Fruit fly (Drosophila melanogaster) whole organism, embryonic: ENCODE data around the gene S6KL.

Source experiments
- Abd-B ChIP-seq: fragments of 200-800 bp; sonication (Bioruptor generic); optimal IDR thresholded peaks from 2 replicates; lab custom pipeline; 2018; ENCODE audit warnings: missing biosample characterization, mild to moderate bottlenecking, missing genetic modification characterization, moderate library complexity
- Awh ChIP-seq: fragments of 200-800 bp; sonication (Bioruptor generic); IDR thresholded peaks from 2 replicates; pipeline ENCODE4, ENCODE4 v1.3.6; 2022; ENCODE audit warnings: missing biosample characterization, missing genetic modification characterization
- BEAF-32 ChIP-seq: fragments of 200-800 bp; sonication (Bioruptor generic); optimal IDR thresholded peaks from 3 replicates; lab custom pipeline; 2017; ENCODE audit warnings: missing biosample characterization, missing genetic modification characterization, mild to moderate bottlenecking, moderate library complexity, missing genetic modification reagents
- CG10321 ChIP-seq: fragments of 200-800 bp; sonication (Bioruptor generic); IDR thresholded peaks from 2 replicates; pipeline ENCODE4 v1.3.6; 2022; ENCODE audit warnings: missing biosample characterization, missing genetic modification characterization
- CG11398 ChIP-seq: fragments of 200-800 bp; sonication (Bioruptor generic); optimal IDR thresholded peaks from 2 replicates; lab custom pipeline; 2016; ENCODE audit warnings: missing biosample characterization, missing genetic modification characterization
- CG11695 ChIP-seq: fragments of 200-800 bp; sonication (Bioruptor generic); IDR thresholded peaks from 3 replicates; pipeline ENCODE4 v1.3.6; 2022; ENCODE audit warnings: missing biosample characterization, missing genetic modification characterization
- CG13624 ChIP-seq: fragments of 200-800 bp; sonication (Bioruptor generic); optimal IDR thresholded peaks from 2 replicates; lab custom pipeline; 2016; ENCODE audit warnings: missing biosample characterization, missing genetic modification characterization
- CG14441 ChIP-seq: fragments of 200-800 bp; sonication (Bioruptor generic); IDR thresholded peaks from 2 replicates; pipeline ENCODE4 v1.3.6; 2022; ENCODE audit warnings: missing biosample characterization, missing genetic modification characterization
- CG16779 ChIP-seq: fragments of 200-800 bp; sonication (Bioruptor generic); IDR thresholded peaks from 2 replicates; pipeline ENCODE4 v1.3.6; 2022; ENCODE audit warnings: missing biosample characterization, missing genetic modification characterization
- CG2202 ChIP-seq: fragments of 200-800 bp; sonication (Bioruptor generic); optimal IDR thresholded peaks from 2 replicates; lab custom pipeline; 2018; ENCODE audit warnings: missing biosample characterization, mild to moderate bottlenecking, missing genetic modification characterization
- CG2678 ChIP-seq: fragments of 200-800 bp; sonication (Bioruptor generic); optimal IDR thresholded peaks from 3 replicates; lab custom pipeline; 2019; ENCODE audit warnings: missing biosample characterization, mild to moderate bottlenecking, missing genetic modification characterization, moderate library complexity
- CG32767 ChIP-seq: fragments of 200-800 bp; sonication (Bioruptor generic); IDR thresholded peaks from 2 replicates; pipeline ENCODE4 v1.3.6; 2022; ENCODE audit warnings: missing biosample characterization, missing genetic modification characterization
- CG43689 ChIP-seq: fragments of 200-800 bp; sonication (Bioruptor generic); IDR thresholded peaks from 2 replicates; pipeline ENCODE4 v1.3.6; 2022; ENCODE audit warnings: missing biosample characterization, missing genetic modification characterization
- CG4707 ChIP-seq: fragments of 200-800 bp; sonication (Bioruptor generic); optimal IDR thresholded peaks from 2 replicates; lab custom pipeline; 2018; ENCODE audit warnings: missing biosample characterization, mild to moderate bottlenecking, missing genetic modification characterization, moderate library complexity
- CG5245 ChIP-seq: fragments of 200-800 bp; sonication (Bioruptor generic); optimal IDR thresholded peaks from 3 replicates; lab custom pipeline; 2016; ENCODE audit warnings: missing biosample characterization, missing genetic modification characterization
- CG6791 ChIP-seq: fragments of 200-800 bp; sonication (Bioruptor generic); IDR thresholded peaks from 3 replicates; pipeline ENCODE4 v1.3.6; 2022; ENCODE audit warnings: missing biosample characterization, missing genetic modification characterization; ENCODE audit not compliant: partially characterized antibody
- CG6813 ChIP-seq: fragments of 200-800 bp; sonication (Bioruptor generic); optimal IDR thresholded peaks from 2 replicates; lab custom pipeline; 2017; ENCODE audit warnings: missing biosample characterization, missing genetic modification characterization, mild to moderate bottlenecking, moderate library complexity, missing genetic modification reagents
- CG8281 ChIP-seq: fragments of 200-800 bp; sonication (Bioruptor generic); optimal IDR thresholded peaks from 2 replicates; lab custom pipeline; 2018; ENCODE audit warnings: missing biosample characterization, mild to moderate bottlenecking, missing genetic modification characterization, moderate library complexity
- CG8388 ChIP-seq: fragments of 200-800 bp; sonication (Bioruptor generic); optimal IDR thresholded peaks from 2 replicates; lab custom pipeline; 2019; ENCODE audit warnings: missing biosample characterization, mild to moderate bottlenecking, missing genetic modification characterization, moderate library complexity
- CG8765 ChIP-seq: fragments of 200-800 bp; sonication (Bioruptor generic); IDR thresholded peaks from 2 replicates; pipeline ENCODE4 v1.3.6; 2022; ENCODE audit warnings: missing biosample characterization, missing genetic modification characterization
- CkIIα-i1 ChIP-seq: fragments of 200-800 bp; sonication (Bioruptor generic); IDR thresholded peaks from 2 replicates; pipeline ENCODE4 v1.3.6; 2022; ENCODE audit warnings: missing biosample characterization, missing genetic modification characterization
- Drgx ChIP-seq: fragments of 200-800 bp; sonication (Bioruptor generic); IDR thresholded peaks from 2 replicates; pipeline ENCODE4 v1.3.6; 2022; ENCODE audit warnings: missing biosample characterization, missing genetic modification characterization
- Hey ChIP-seq: fragments of 200-800 bp; sonication (Bioruptor generic); optimal IDR thresholded peaks from 3 replicates; lab custom pipeline; 2018; ENCODE audit warnings: missing biosample characterization, mild to moderate bottlenecking, missing genetic modification characterization
- Lpt ChIP-seq: fragments of >200 bp; optimal IDR thresholded peaks from 2 replicates; lab custom pipeline; 2018; ENCODE audit warnings: missing biosample characterization, missing genetic modification characterization
- MESR4 ChIP-seq: fragments of 200-800 bp; sonication (Bioruptor generic); optimal IDR thresholded peaks from 2 replicates; lab custom pipeline; 2018; ENCODE audit warnings: missing biosample characterization, mild to moderate bottlenecking, missing genetic modification characterization, moderate library complexity
- Neu2 ChIP-seq: fragments of 200-800 bp; sonication (Bioruptor generic); optimal IDR thresholded peaks from 3 replicates; lab custom pipeline; 2016; ENCODE audit warnings: missing biosample characterization, missing genetic modification characterization, borderline replicate concordance
- PHDP ChIP-seq: fragments of 200-800 bp; sonication (Bioruptor generic); optimal IDR thresholded peaks from 3 replicates; lab custom pipeline; 2018; ENCODE audit warnings: missing biosample characterization, mild to moderate bottlenecking, missing genetic modification characterization, moderate library complexity
- Pdp1 ChIP-seq, 2 experiments: fragments of 200-800 bp; sonication (Bioruptor generic); optimal IDR thresholded peaks; 3 replicates each; lab custom pipeline; 2016; ENCODE audit warnings: missing biosample characterization in 2 of 2, missing genetic modification characterization in 2 of 2, mild to moderate bottlenecking in 1 of 2, moderate library complexity in 1 of 2
- Rfx ChIP-seq: fragments of 200-800 bp; sonication (Bioruptor generic); IDR thresholded peaks from 2 replicates; pipeline ENCODE4 v1.3.6; 2022; ENCODE audit warnings: missing biosample characterization, missing genetic modification characterization
- Rx ChIP-seq: fragments of 200-800 bp; sonication (Bioruptor generic); IDR thresholded peaks from 2 replicates; pipeline ENCODE4 v1.3.6; 2022; ENCODE audit warnings: missing biosample characterization, missing genetic modification characterization
- Taf1 ChIP-seq: fragments of 200-800 bp; sonication (Bioruptor generic); IDR thresholded peaks from 2 replicates; pipeline ENCODE4 v1.3.6; 2022; ENCODE audit warnings: missing biosample characterization, missing genetic modification characterization
- bcd ChIP-seq: fragments of 200-800 bp; sonication (Bioruptor generic); optimal IDR thresholded peaks from 2 replicates; lab custom pipeline; 2017; ENCODE audit warnings: missing biosample characterization, mild to moderate bottlenecking, missing genetic modification characterization
- chif ChIP-seq, 2 experiments: fragments of 200-800 bp; sonication (Bioruptor generic); optimal IDR thresholded peaks; 3 replicates each; lab custom pipeline; 2016; ENCODE audit warnings: missing biosample characterization in 2 of 2, missing genetic modification characterization in 2 of 2
- chm ChIP-seq: fragments of 200-800 bp; sonication (Bioruptor generic); IDR thresholded peaks from 2 replicates; pipeline ENCODE4 v1.3.6; 2022; ENCODE audit warnings: missing biosample characterization, missing genetic modification characterization
- cwo ChIP-seq: fragments of 200-800 bp; sonication (Bioruptor generic); optimal IDR thresholded peaks from 3 replicates; lab custom pipeline; 2017; ENCODE audit warnings: missing biosample characterization, missing genetic modification characterization, mild to moderate bottlenecking, moderate library complexity, missing genetic modification reagents
- dimm ChIP-seq: fragments of 200-800 bp; sonication (Bioruptor generic); IDR thresholded peaks from 2 replicates; pipeline ENCODE4 v1.3.6; 2022; ENCODE audit warnings: missing biosample characterization, missing genetic modification characterization
- en ChIP-seq: fragments of 200-800 bp; sonication (Bioruptor generic); optimal IDR thresholded peaks from 2 replicates; lab custom pipeline; 2016; ENCODE audit warnings: missing biosample characterization, missing genetic modification characterization
- ewg ChIP-seq: fragments of 200-800 bp; sonication (Bioruptor generic); optimal IDR thresholded peaks from 3 replicates; lab custom pipeline; 2017; ENCODE audit warnings: mild to moderate bottlenecking, missing biosample characterization, missing genetic modification reagents, missing genetic modification characterization
- inv ChIP-seq: fragments of 200-800 bp; sonication (Bioruptor generic); IDR thresholded peaks from 2 replicates; pipeline ENCODE4 v1.3.6; 2022; ENCODE audit warnings: missing biosample characterization, missing genetic modification characterization; ENCODE audit not compliant: partially characterized antibody
- kah ChIP-seq: fragments of 200-800 bp; sonication (Bioruptor generic); optimal IDR thresholded peaks from 2 replicates; lab custom pipeline; 2018; ENCODE audit warnings: missing biosample characterization, mild to moderate bottlenecking, missing genetic modification characterization
- ken ChIP-seq: fragments of 200-800 bp; sonication (Bioruptor generic); IDR thresholded peaks from 3 replicates; pipeline ENCODE4 v1.3.6; 2022; ENCODE audit warnings: missing biosample characterization, missing genetic modification characterization
- knrl ChIP-seq: fragments of 200-800 bp; sonication (Bioruptor generic); IDR thresholded peaks from 3 replicates; pipeline ENCODE4 v1.3.6; 2022; ENCODE audit warnings: missing biosample characterization, missing genetic modification characterization; ENCODE audit not compliant: partially characterized antibody
- repo ChIP-seq: fragments of 200-800 bp; sonication (Bioruptor generic); optimal IDR thresholded peaks from 2 replicates; lab custom pipeline; 2016; ENCODE audit warnings: missing biosample characterization, missing genetic modification characterization
- schlank ChIP-seq: fragments of 200-800 bp; sonication (Bioruptor generic); optimal IDR thresholded peaks from 2 replicates; lab custom pipeline; 2018; ENCODE audit warnings: missing biosample characterization, mild to moderate bottlenecking, missing genetic modification characterization
- slbo ChIP-seq: fragments of 200-800 bp; sonication (Bioruptor generic); IDR thresholded peaks from 2 replicates; pipeline ENCODE4 v1.3.6; 2022; ENCODE audit warnings: missing biosample characterization, missing genetic modification characterization
- toy ChIP-seq: fragments of 200-800 bp; sonication (Bioruptor generic); IDR thresholded peaks from 2 replicates; pipeline ENCODE4 v1.3.6; 2022; ENCODE audit warnings: missing biosample characterization, missing genetic modification characterization
- trh ChIP-seq: fragments of 200-800 bp; sonication (Bioruptor generic); optimal IDR thresholded peaks from 2 replicates; lab custom pipeline; 2016; ENCODE audit warnings: missing biosample characterization, missing genetic modification characterization
- unc-4 ChIP-seq: fragments of 200-800 bp; sonication (Bioruptor generic); IDR thresholded peaks from 2 replicates; pipeline ENCODE4 v1.3.6; 2022; ENCODE audit warnings: missing biosample characterization, missing genetic modification characterization; ENCODE audit not compliant: partially characterized antibody
- vfl ChIP-seq: fragments of 200-800 bp; sonication (Bioruptor generic); optimal IDR thresholded peaks from 2 replicates; lab custom pipeline; 2016; ENCODE audit warnings: missing biosample characterization, missing genetic modification characterization
- wek ChIP-seq: fragments of 200-800 bp; sonication (Bioruptor generic); optimal IDR thresholded peaks from 3 replicates; lab custom pipeline; 2018; ENCODE audit warnings: missing biosample characterization, mild to moderate bottlenecking, missing genetic modification characterization, moderate library complexity
- zen ChIP-seq: fragments of 200-800 bp; sonication (Bioruptor generic); optimal IDR thresholded peaks from 3 replicates; lab custom pipeline; 2018; ENCODE audit warnings: missing biosample characterization, mild to moderate bottlenecking, missing genetic modification characterization, moderate library complexity

The S6KL gene

DNA sequence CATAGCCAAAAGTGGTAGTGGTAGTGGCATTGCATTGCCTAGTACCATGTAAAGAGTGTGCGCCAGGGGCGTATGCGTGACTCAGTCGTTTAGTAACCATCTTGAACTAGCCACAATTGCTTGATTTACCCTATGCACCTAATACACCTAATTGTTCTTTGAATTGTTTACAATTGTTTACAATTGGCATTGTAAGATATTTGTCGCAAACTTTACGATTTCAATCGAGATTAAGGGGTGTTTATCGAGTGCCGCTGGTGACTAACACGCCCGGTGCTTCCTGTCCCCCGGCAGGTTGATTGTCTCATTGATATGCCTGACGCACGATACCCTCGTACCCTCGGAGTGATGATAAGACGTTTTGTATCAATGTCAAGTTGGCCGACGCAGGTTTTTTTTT, 48.8 kb downstream of the S6KL start (continued):
- TF ChIP-seq Abd-B (GFP tag; lab: Kevin White, UChicago) = no peak
- no peak for TF ChIP-seq CG32767 (GFP tag; lab: Robert Waterston, UW)
- TF ChIP-seq Awh = no peak
- TF ChIP-seq Drgx (GFP tag; lab: Robert Waterston, UW) = peak; percentile 60
- 0 out of 2 replicates have a peak, but pooled peaks have one; percentile 13 for TF ChIP-seq CG43689 (GFP tag; lab: Robert Waterston, UW)
- no peak for TF ChIP-seq CG8281 (tag; lab: Kevin White, UChicago)
- TF ChIP-seq CG6813 = no peak
- TF ChIP-seq slbo = peak; percentile 51
- peak; percentile 3 for TF ChIP-seq schlank (tag; lab: Kevin White, UChicago)
- no peak for TF ChIP-seq MESR4
- TF ChIP-seq Neu2 = no peak
- peak; percentile 33 for TF ChIP-seq CG2678 (tag; lab: Kevin White, UChicago)
- TF ChIP-seq bcd = no peak
- TF ChIP-seq Rx (GFP tag; lab: Robert Waterston, UW) = no peak
- no peak for TF ChIP-seq chm
- peak; percentile 22 for TF ChIP-seq PHDP
- TF ChIP-seq ewg (GFP tag; lab: Kevin White, UChicago) = peak; percentile 14
- TF ChIP-seq Hey = no peak
- no peak for TF ChIP-seq knrl (GFP tag; lab: Robert Waterston, UW)
- TF ChIP-seq CG16779 = no peak
- TF ChIP-seq kah (GFP tag; lab: Kevin White, UChicago) = no peak
- TF ChIP-seq wek (GFP tag; lab: Kevin White, UChicago) = peak; percentile 8
- TF ChIP-seq Lpt (GFP tag; lab: Kevin White, UChicago) = no peak
- no peak for TF ChIP-seq trh
- peak; percentile 21 to 31 for TF ChIP-seq chif (GFP tag; optimal IDR thresholded peaks at IDR 0.05; lab: Kevin White, UChicago)
- TF ChIP-seq Rfx = peak; percentile 66
- no peak for TF ChIP-seq CG13624 (GFP tag; lab: Kevin White, UChicago)
- no peak for TF ChIP-seq CG2202 (tag; lab: Kevin White, UChicago)
- no peak for TF ChIP-seq toy
- TF ChIP-seq CG4707 = no peak
- no peak for TF ChIP-seq BEAF-32 (GFP tag; lab: Kevin White, UChicago)
- peak; percentile 28 for TF ChIP-seq CG8388 (GFP tag; lab: Kevin White, UChicago)
- TF ChIP-seq inv (GFP tag; lab: Robert Waterston, UW) = no peak
- TF ChIP-seq zen (tag; lab: Kevin White, UChicago) = no peak
- TF ChIP-seq repo (GFP tag; lab: Kevin White, UChicago) = no peak
- TF ChIP-seq ken (GFP tag; lab: Robert Waterston, UW) = peak; percentile 42; the same call in 1 of the 3 replicates
- TF ChIP-seq CG8765 = no peak
- no peak for TF ChIP-seq CG6791 (GFP tag; lab: Robert Waterston, UW)
- peak; percentile 20 for TF ChIP-seq CG11398 (GFP tag; lab: Kevin White, UChicago)
- no peak for TF ChIP-seq vfl (GFP tag; lab: Kevin White, UChicago)
- TF ChIP-seq unc-4 = no peak
- TF ChIP-seq dimm = 0 out of 2 replicates have a peak, but pooled peaks have one; percentile 31
- peak; percentile 67 for TF ChIP-seq CG14441 (GFP tag; lab: Robert Waterston, UW)
- no peak for TF ChIP-seq CG10321
- TF ChIP-seq CG5245 (GFP tag; lab: Kevin White, UChicago) = no peak
- TF ChIP-seq Taf1 (GFP tag; lab: Robert Waterston, UW) = no peak
- TF ChIP-seq cwo (GFP tag; lab: Kevin White, UChicago) = no peak
- no peak for TF ChIP-seq en (GFP tag; lab: Kevin White, UChicago)
- TF ChIP-seq CG11695 (GFP tag; lab: Robert Waterston, UW) = peak; percentile 45; the same call in 1 of the 3 replicates
- no peak for TF ChIP-seq CkIIα-i1 (GFP tag; lab: Robert Waterston, UW)
- peak; percentile 33 to 42 for TF ChIP-seq Pdp1 (GFP tag; optimal IDR thresholded peaks at IDR 0.05; lab: Kevin White, UChicago)
